Fruit fly (Drosophila melanogaster) whole organism, embryonic: ENCODE results near the gene sif.

Source experiments
- Aef1 ChIP-seq: fragments of 200-800 bp; sonication (Bioruptor generic); IDR thresholded peaks from 3 replicates; pipeline ENCODE4 v1.3.6; 2022; ENCODE audit warnings: missing biosample characterization, missing genetic modification characterization
- Atf-2 ChIP-seq: fragments of 200-800 bp; sonication (Bioruptor generic); optimal IDR thresholded peaks from 2 replicates; lab custom pipeline; 2016; ENCODE audit warnings: missing biosample characterization, missing genetic modification characterization
- C15 ChIP-seq: fragments of 200-800 bp; sonication (Bioruptor generic); IDR thresholded peaks from 3 replicates; pipeline ENCODE4 v1.3.6; 2022; ENCODE audit warnings: missing biosample characterization, missing genetic modification characterization
- CG10274 ChIP-seq: fragments of 200-800 bp; sonication (Bioruptor generic); optimal IDR thresholded peaks from 3 replicates; lab custom pipeline; 2017; ENCODE audit warnings: missing biosample characterization, mild to moderate bottlenecking, missing genetic modification characterization
- CG11456 ChIP-seq: fragments of 200-800 bp; sonication (Bioruptor generic); IDR thresholded peaks from 3 replicates; pipeline ENCODE4 v1.3.6; 2022; ENCODE audit warnings: missing biosample characterization, missing genetic modification characterization
- CG1233 ChIP-seq: fragments of 200-800 bp; sonication (Bioruptor generic); optimal IDR thresholded peaks from 4 replicates; lab custom pipeline; 2018; ENCODE audit warnings: missing biosample characterization, mild to moderate bottlenecking, missing genetic modification characterization
- CG15011 ChIP-seq: fragments of 200-800 bp; sonication (Bioruptor generic); optimal IDR thresholded peaks from 3 replicates; lab custom pipeline; 2018; ENCODE audit warnings: missing biosample characterization, mild to moderate bottlenecking, missing genetic modification characterization
- CG15601 ChIP-seq: fragments of 200-800 bp; sonication (Bioruptor generic); optimal IDR thresholded peaks from 3 replicates; lab custom pipeline; 2019; ENCODE audit warnings: missing biosample characterization, mild to moderate bottlenecking, missing genetic modification characterization, moderate library complexity
- CG16815 ChIP-seq: fragments of 200-800 bp; sonication (Bioruptor generic); optimal IDR thresholded peaks from 3 replicates; lab custom pipeline; 2017; ENCODE audit warnings: missing biosample characterization, mild to moderate bottlenecking, missing genetic modification characterization
- CG17612 ChIP-seq: fragments of 200-800 bp; sonication (Bioruptor generic); IDR thresholded peaks from 2 replicates; pipeline ENCODE4 v1.3.6; 2022; ENCODE audit warnings: missing biosample characterization, missing genetic modification characterization
- CG31365 ChIP-seq: fragments of 200-800 bp; sonication (Bioruptor generic); optimal IDR thresholded peaks from 2 replicates; lab custom pipeline; 2018; ENCODE audit warnings: missing biosample characterization, mild to moderate bottlenecking, missing genetic modification characterization
- CG3163 ChIP-seq: fragments of 200-800 bp; sonication (Bioruptor generic); optimal IDR thresholded peaks from 3 replicates; lab custom pipeline; 2016; ENCODE audit warnings: missing biosample characterization, missing genetic modification characterization
- CG33557 ChIP-seq: fragments of 200-800 bp; sonication (Bioruptor generic); optimal IDR thresholded peaks from 2 replicates; lab custom pipeline; 2019; ENCODE audit warnings: missing biosample characterization, mild to moderate bottlenecking, missing genetic modification characterization, moderate library complexity
- CG3407 ChIP-seq: fragments of 200-800 bp; sonication (Bioruptor generic); optimal IDR thresholded peaks from 2 replicates; lab custom pipeline; 2018; ENCODE audit warnings: missing biosample characterization, mild to moderate bottlenecking, missing genetic modification characterization
- CG3847 ChIP-seq: fragments of 200-800 bp; sonication (Bioruptor generic); IDR thresholded peaks from 2 replicates; pipeline ENCODE4 v1.3.6; 2022; ENCODE audit warnings: missing biosample characterization, missing genetic modification characterization
- CG4328 ChIP-seq: fragments of 200-800 bp; sonication (Bioruptor generic); optimal IDR thresholded peaks from 3 replicates; lab custom pipeline; 2017; ENCODE audit warnings: missing biosample characterization, missing genetic modification reagents, missing genetic modification characterization
- CG8281 ChIP-seq: fragments of 200-800 bp; sonication (Bioruptor generic); optimal IDR thresholded peaks from 2 replicates; lab custom pipeline; 2018; ENCODE audit warnings: missing biosample characterization, mild to moderate bottlenecking, missing genetic modification characterization, moderate library complexity
- CG8290 ChIP-seq, 3 experiments: fragments of 200-800 bp; sonication (Bioruptor generic); optimal IDR thresholded peaks; 2 replicates each; lab custom pipeline; 2016 to 2019; ENCODE audit warnings: missing biosample characterization in 3 of 3, missing genetic modification characterization in 3 of 3, mild to moderate bottlenecking in 2 of 3, moderate library complexity in 1 of 3
- H15 ChIP-seq: fragments of 200-800 bp; sonication (Bioruptor generic); IDR thresholded peaks from 3 replicates; pipeline ENCODE4 v1.3.6; 2022; ENCODE audit warnings: missing biosample characterization, missing genetic modification characterization
- HLH3B ChIP-seq: fragments of 200-800 bp; sonication (Bioruptor generic); IDR thresholded peaks from 2 replicates; pipeline ENCODE4 v1.3.6; 2022; ENCODE audit warnings: missing biosample characterization, missing genetic modification characterization
- HLHmδ ChIP-seq: fragments of 200-800 bp; sonication (Bioruptor generic); optimal IDR thresholded peaks from 2 replicates; lab custom pipeline; 2018; ENCODE audit warnings: missing biosample characterization, mild to moderate bottlenecking, missing genetic modification characterization, moderate library complexity
- Nf-YA ChIP-seq: fragments of 200-800 bp; sonication (Bioruptor generic); IDR thresholded peaks from 2 replicates; pipeline ENCODE4 v1.3.6; 2022; ENCODE audit warnings: missing biosample characterization, missing genetic modification characterization
- Spps ChIP-seq: fragments of 200-800 bp; sonication (Bioruptor generic); optimal IDR thresholded peaks from 2 replicates; lab custom pipeline; 2018; ENCODE audit warnings: missing biosample characterization, mild to moderate bottlenecking, missing genetic modification characterization
- ara ChIP-seq: fragments of 200-800 bp; sonication (Bioruptor generic); IDR thresholded peaks from 2 replicates; pipeline ENCODE4 v1.3.6; 2022; ENCODE audit warnings: missing biosample characterization, missing genetic modification characterization
- bigmax ChIP-seq: fragments of 200-800 bp; sonication (Bioruptor generic); optimal IDR thresholded peaks from 2 replicates; lab custom pipeline; 2018; ENCODE audit warnings: missing biosample characterization, mild to moderate bottlenecking, missing genetic modification characterization
- btn ChIP-seq: fragments of 200-800 bp; sonication (Bioruptor generic); optimal IDR thresholded peaks from 2 replicates; lab custom pipeline; 2016; ENCODE audit warnings: missing biosample characterization, missing genetic modification characterization
- cato ChIP-seq: fragments of 200-800 bp; sonication (Bioruptor generic); optimal IDR thresholded peaks from 2 replicates; lab custom pipeline; 2016; ENCODE audit warnings: missing biosample characterization, missing genetic modification characterization, borderline replicate concordance
- crp ChIP-seq, 2 experiments: fragments of 200-800 bp; sonication (Bioruptor generic); optimal IDR thresholded peaks; 2 replicates in 1 of 2; 3 replicates in 1 of 2; lab custom pipeline; 2017; ENCODE audit warnings: missing biosample characterization in 2 of 2, missing genetic modification characterization in 2 of 2, mild to moderate bottlenecking in 1 of 2, moderate library complexity in 1 of 2
- dati ChIP-seq: fragments of 200-800 bp; sonication (Bioruptor generic); IDR thresholded peaks from 2 replicates; pipeline ENCODE4 v1.3.6; 2022; ENCODE audit warnings: missing biosample characterization, missing genetic modification characterization
- dpn ChIP-seq, 2 experiments: fragments of 200-800 bp; sonication (Bioruptor generic); optimal IDR thresholded peaks; 3 replicates each; lab custom pipeline; 2016; ENCODE audit warnings: missing biosample characterization in 2 of 2, missing genetic modification characterization in 2 of 2
- esg ChIP-seq: fragments of 200-800 bp; sonication (Bioruptor generic); conservative IDR thresholded peaks from 2 replicates; pipeline ENCODE4 v1.3.6; 2022; ENCODE audit warnings: missing biosample characterization, missing genetic modification characterization
- gcm2 ChIP-seq: fragments of 200-800 bp; sonication (Bioruptor generic); optimal IDR thresholded peaks from 2 replicates; lab custom pipeline; 2016; ENCODE audit warnings: missing biosample characterization, missing genetic modification characterization
- grau ChIP-seq: fragments of 200-800 bp; optimal IDR thresholded peaks from 3 replicates; lab custom pipeline; 2019; ENCODE audit warnings: missing biosample characterization, mild to moderate bottlenecking, missing genetic modification characterization, moderate library complexity
- gt ChIP-seq: fragments of 200-800 bp; sonication (Bioruptor generic); IDR thresholded peaks from 2 replicates; pipeline ENCODE4 v1.3.6; 2022; ENCODE audit warnings: missing biosample characterization, missing genetic modification characterization
- hbn ChIP-seq: fragments of 200-800 bp; sonication (Bioruptor generic); IDR thresholded peaks from 2 replicates; pipeline ENCODE4 v1.3.6; 2022; ENCODE audit warnings: missing biosample characterization, missing genetic modification characterization; ENCODE audit not compliant: partially characterized antibody
- hkb ChIP-seq, 2 experiments: fragments of 200-800 bp in 1 of 2; fragments of >200 bp in 1 of 2; sonication (Bioruptor generic) in 1 of 2; IDR thresholded peaks in 1 of 2; optimal IDR thresholded peaks in 1 of 2; 2 replicates each; pipeline versions ENCODE4 v1.3.6 to Lab custom; 2017 to 2022; ENCODE audit warnings: missing biosample characterization in 1 of 2, missing genetic modification characterization in 1 of 2
- kah ChIP-seq: fragments of 200-800 bp; sonication (Bioruptor generic); optimal IDR thresholded peaks from 2 replicates; lab custom pipeline; 2018; ENCODE audit warnings: missing biosample characterization, mild to moderate bottlenecking, missing genetic modification characterization
- lola ChIP-seq, 3 experiments: fragments of >200 bp in 2 of 3; fragments of 200-800 bp in 1 of 3; sonication (Bioruptor generic) in 1 of 3; optimal IDR thresholded peaks; 2 replicates each; lab custom pipeline; 2017 to 2019; ENCODE audit warnings: missing biosample characterization in 3 of 3, missing genetic modification characterization in 3 of 3, mild to moderate bottlenecking in 1 of 3, moderate library complexity in 1 of 3
- org-1 ChIP-seq: fragments of 200-800 bp; sonication (Bioruptor generic); optimal IDR thresholded peaks from 2 replicates; lab custom pipeline; 2017; ENCODE audit warnings: missing biosample characterization, missing genetic modification characterization
- pb ChIP-seq: fragments of 200-800 bp; sonication (Bioruptor generic); optimal IDR thresholded peaks from 3 replicates; lab custom pipeline; 2016; ENCODE audit warnings: missing biosample characterization, missing genetic modification characterization
- pum ChIP-seq: fragments of 200-800 bp; sonication (Bioruptor generic); optimal IDR thresholded peaks from 2 replicates; lab custom pipeline; 2016; ENCODE audit warnings: missing biosample characterization, missing genetic modification characterization
- ranshi ChIP-seq: fragments of 200-800 bp; sonication (Bioruptor generic); IDR thresholded peaks from 2 replicates; pipeline ENCODE4 v1.3.6; 2022; ENCODE audit warnings: missing biosample characterization, missing genetic modification characterization
- row ChIP-seq: fragments of 200-800 bp; sonication (Bioruptor generic); IDR thresholded peaks from 3 replicates; pipeline ENCODE4 v1.3.6; 2022; ENCODE audit warnings: missing biosample characterization, missing genetic modification characterization
- slp2 ChIP-seq: fragments of 200-800 bp; sonication (Bioruptor generic); optimal IDR thresholded peaks from 2 replicates; lab custom pipeline; 2016; ENCODE audit warnings: missing biosample characterization, missing genetic modification characterization
- stc ChIP-seq: fragments of 200-800 bp; sonication (Bioruptor generic); IDR thresholded peaks from 2 replicates; pipeline ENCODE4 v1.3.6; 2022; ENCODE audit warnings: missing biosample characterization, missing genetic modification characterization
- trem ChIP-seq: fragments of 200-800 bp; optimal IDR thresholded peaks from 3 replicates; lab custom pipeline; 2019; ENCODE audit warnings: missing biosample characterization, mild to moderate bottlenecking, missing genetic modification characterization, moderate library complexity
- vvl ChIP-seq: fragments of 200-800 bp; sonication (Bioruptor generic); IDR thresholded peaks from 2 replicates; pipeline ENCODE4 v1.3.6; 2022; ENCODE audit warnings: missing biosample characterization, missing genetic modification characterization
- z ChIP-seq: fragments of 200-800 bp; sonication (Bioruptor generic); IDR thresholded peaks from 3 replicates; pipeline ENCODE4 v1.3.6; 2022; ENCODE audit warnings: missing biosample characterization, missing genetic modification characterization
- zfh1 ChIP-seq: fragments of 200-800 bp; sonication (Bioruptor generic); IDR thresholded peaks from 3 replicates; pipeline ENCODE4 v1.3.6; 2022; ENCODE audit warnings: missing biosample characterization, missing genetic modification characterization

The sif gene

dm6 chr3L:5770817-5771425 is 113.2 kb downstream of the sif start (continued):
- no peak for TF ChIP-seq hbn (GFP tag; lab: Robert Waterston, UW)
- no peak; the same call in 1 of the 2 replicates for TF ChIP-seq ara (GFP tag; lab: Robert Waterston, UW)
- TF ChIP-seq C15 (GFP tag; lab: Robert Waterston, UW), result no peak
- TF ChIP-seq cato (GFP tag; lab: Kevin White, UChicago), result peak; percentile 75
- peak; percentile 46; the same call in 1 of the 2 replicates for TF ChIP-seq stc (GFP tag; lab: Robert Waterston, UW)
- TF ChIP-seq CG17612, result peak; percentile 58
- peak; percentile 54 for TF ChIP-seq HLH3B (GFP tag; lab: Robert Waterston, UW)
- no peak for TF ChIP-seq CG8281 (tag; lab: Kevin White, UChicago)
- no peak for TF ChIP-seq hkb (optimal IDR thresholded peaks at IDR 0.05; lab: Kevin White, UChicago)
- peak; percentile 75 for TF ChIP-seq hkb (GFP tag; IDR thresholded peaks at IDR 0.05; lab: Robert Waterston, UW)
- peak; percentile 65 for TF ChIP-seq gcm2 (GFP tag; lab: Kevin White, UChicago)
- TF ChIP-seq ranshi (GFP tag; lab: Robert Waterston, UW), result peak; percentile 56; the same call in 1 of the 2 replicates
- peak; percentile 87 for TF ChIP-seq CG1233 (GFP tag; lab: Kevin White, UChicago)
- TF ChIP-seq zfh1 (GFP tag; lab: Robert Waterston, UW), result peak; percentile 74
- peak; percentile 89 for TF ChIP-seq grau
- TF ChIP-seq CG10274 (GFP tag; lab: Kevin White, UChicago), result peak; percentile 64
- TF ChIP-seq CG11456, result peak; percentile 39; the same call in 1 of the 3 replicates
- TF ChIP-seq z (GFP tag; lab: Robert Waterston, UW), result no peak
- TF ChIP-seq CG4328 (GFP tag; lab: Kevin White, UChicago), result peak; percentile 91
- TF ChIP-seq CG15601 (tag; lab: Kevin White, UChicago), result peak; percentile 86
- TF ChIP-seq slp2, result peak; percentile 82
- peak; percentile 59 for TF ChIP-seq vvl (GFP tag; lab: Robert Waterston, UW)
- TF ChIP-seq CG3163 (GFP tag; lab: Kevin White, UChicago), result peak; percentile 60
- peak; percentile 53 for TF ChIP-seq CG8290 (GFP tag; optimal IDR thresholded peaks at IDR 0.05; lab: Kevin White, UChicago)
- peak; percentile 84 to 92 for TF ChIP-seq CG8290 (tag; optimal IDR thresholded peaks at IDR 0.05; lab: Kevin White, UChicago)
- TF ChIP-seq pb (GFP tag; lab: Kevin White, UChicago), result peak; percentile 68
- TF ChIP-seq row, result peak; percentile 96
- TF ChIP-seq dati (GFP tag; lab: Robert Waterston, UW), result no peak
- TF ChIP-seq trem (tag; lab: Kevin White, UChicago), result peak; percentile 64
- TF ChIP-seq Atf-2, result peak; percentile 85
- TF ChIP-seq btn (GFP tag; lab: Kevin White, UChicago), result peak; percentile 49
- peak; percentile 71 for TF ChIP-seq HLHmδ
- TF ChIP-seq H15 (GFP tag; lab: Robert Waterston, UW), result no peak
- peak; percentile 79 for TF ChIP-seq pum
- TF ChIP-seq CG3847, result peak; percentile 70
- TF ChIP-seq CG31365 (tag; lab: Kevin White, UChicago), result peak; percentile 79
- peak; percentile 86 for TF ChIP-seq CG33557
- peak; percentile 15 for TF ChIP-seq bigmax (GFP tag; lab: Kevin White, UChicago)
- TF ChIP-seq crp (GFP tag; optimal IDR thresholded peaks at IDR 0.05; lab: Kevin White, UChicago), result peak in 1 of 2 experiments; percentile 76
- peak in 1 of 3 experiments; percentile 82 for TF ChIP-seq lola (GFP tag; optimal IDR thresholded peaks at IDR 0.05; lab: Kevin White, UChicago)
- peak; percentile 51 for TF ChIP-seq kah (GFP tag; lab: Kevin White, UChicago)
- TF ChIP-seq CG16815 (GFP tag; lab: Kevin White, UChicago), result peak; percentile 71
- TF ChIP-seq Spps (tag; lab: Kevin White, UChicago), result peak; percentile 48
- peak; percentile 78 for TF ChIP-seq CG3407 (GFP tag; lab: Kevin White, UChicago)
- TF ChIP-seq CG15011, result no peak
- TF ChIP-seq dpn (GFP tag; optimal IDR thresholded peaks at IDR 0.05; lab: Kevin White, UChicago), result peak; percentile 82 to 86
- peak; percentile 90 for TF ChIP-seq org-1 (GFP tag; lab: Kevin White, UChicago)
- peak; percentile 81 for TF ChIP-seq esg
- TF ChIP-seq Nf-YA (GFP tag; lab: Robert Waterston, UW), result 0 out of 2 replicates have a peak, but pooled peaks have one; percentile 10
- peak; percentile 56 for TF ChIP-seq Aef1 (GFP tag; lab: Robert Waterston, UW)
- TF ChIP-seq gt (GFP tag; lab: Robert Waterston, UW), result no peak
